Worm (Caenorhabditis elegans) whole organism, young adult: ENCODE data around the gene cyp-13A4.

Source experiments
- B0019.2 ChIP-seq: fragments of 200-800 bp; sonication (Bioruptor generic); conservative IDR thresholded peaks from 2 replicates; pipeline ENCODE4 v1.3.6; 2022; ENCODE audit warnings: missing genetic modification reagents, missing genetic modification characterization, missing compliant biosample characterization
- B0035.1 ChIP-seq: sonication (generic microtip); optimal IDR thresholded peaks from 2 replicates; lab custom pipeline; 2016; ENCODE audit warnings: missing genetic modification characterization, mild to moderate bottlenecking, missing compliant biosample characterization, missing genotype, missing genetic modification reagents
- B0261.1 ChIP-seq: sonication (generic microtip); optimal IDR thresholded peaks from 2 replicates; lab custom pipeline; 2016; ENCODE audit warnings: mild to moderate bottlenecking, missing genetic modification characterization, moderate library complexity, missing compliant biosample characterization
- B0336.3 ChIP-seq: fragments of 200-800 bp; sonication (Bioruptor generic); IDR thresholded peaks from 2 replicates; pipeline ENCODE4 v1.3.6; 2022; ENCODE audit warnings: missing genetic modification characterization, missing compliant biosample characterization
- C06A6.2 ChIP-seq: fragments of 200-800 bp; sonication (Bioruptor generic); conservative IDR thresholded peaks from 2 replicates; pipeline ENCODE4 v1.3.6; 2022; ENCODE audit warnings: missing genetic modification characterization, missing compliant biosample characterization
- C17E4.6 ChIP-seq: fragments of 200-800 bp; sonication (Bioruptor generic); IDR thresholded peaks from 2 replicates; pipeline ENCODE4 v1.3.6; 2022; ENCODE audit warnings: missing genetic modification reagents, missing genetic modification characterization, missing compliant biosample characterization
- F22D6.2 ChIP-seq: sonication (generic microtip); optimal IDR thresholded peaks from 2 replicates; lab custom pipeline; 2016; ENCODE audit warnings: mild to moderate bottlenecking, missing genetic modification characterization, missing compliant biosample characterization
- F23B12.7 ChIP-seq: sonication (generic microtip); optimal IDR thresholded peaks from 2 replicates; lab custom pipeline; 2017; ENCODE audit warnings: missing genetic modification characterization, mild to moderate bottlenecking, missing compliant biosample characterization, antibody characterized with exemption, moderate library complexity; ENCODE audit not compliant: insufficient read depth
- F33H1.4 ChIP-seq: fragments of 200-800 bp; sonication (Bioruptor generic); IDR thresholded peaks from 2 replicates; pipeline ENCODE4 v1.3.6; 2022; ENCODE audit warnings: missing genetic modification reagents, missing genetic modification characterization, missing compliant biosample characterization
- F49E8.2 ChIP-seq: sonication (generic microtip); optimal IDR thresholded peaks from 3 replicates; lab custom pipeline; 2017; ENCODE audit warnings: missing genetic modification characterization, mild to moderate bottlenecking, missing compliant biosample characterization, antibody characterized with exemption, moderate library complexity; ENCODE audit not compliant: insufficient read depth
- F55B11.4 ChIP-seq: sonication (generic microtip); optimal IDR thresholded peaks from 2 replicates; lab custom pipeline; 2016; ENCODE audit warnings: missing compliant biosample characterization, missing genetic modification characterization, borderline replicate concordance; ENCODE audit not compliant: insufficient read depth
- Y67H2A.10 ChIP-seq: fragments of 200-800 bp; sonication (Bioruptor generic); conservative IDR thresholded peaks from 2 replicates; pipeline ENCODE4 v1.3.6; 2022; ENCODE audit warnings: missing genetic modification reagents, missing genetic modification characterization, missing compliant biosample characterization
- Y95B8A.8 ChIP-seq: fragments of 200-800 bp; sonication (Bioruptor generic); IDR thresholded peaks from 2 replicates; pipeline ENCODE4 v1.3.6; 2022; ENCODE audit warnings: missing genetic modification reagents, missing genetic modification characterization, missing compliant biosample characterization
- aptf-2 ChIP-seq: fragments of 200-800 bp; sonication (Bioruptor generic); conservative IDR thresholded peaks from 2 replicates; pipeline ENCODE4 v1.3.6; 2022; ENCODE audit warnings: missing genetic modification reagents, missing genetic modification characterization, missing compliant biosample characterization
- attf-6 ChIP-seq: fragments of 200-800 bp; sonication (Bioruptor generic); IDR thresholded peaks from 2 replicates; pipeline ENCODE4 v1.3.6; 2022; ENCODE audit warnings: missing genetic modification reagents, missing genetic modification characterization, missing compliant biosample characterization
- cebp-1 ChIP-seq, 2 experiments: fragments of 200-800 bp in 1 of 2; sonication (Bioruptor generic) in 1 of 2; sonication (generic microtip) in 1 of 2; IDR thresholded peaks in 1 of 2; optimal IDR thresholded peaks in 1 of 2; 2 replicates each; pipeline versions ENCODE4 v1.3.6 to Lab custom; 2017 to 2022; ENCODE audit warnings: missing compliant biosample characterization in 2 of 2, missing genetic modification characterization in 2 of 2, mild to moderate bottlenecking in 1 of 2, missing genetic modification reagents in 1 of 2, moderate library complexity in 1 of 2
- ceh-40 ChIP-seq: fragments of 200-800 bp; sonication (Bioruptor generic); IDR thresholded peaks from 2 replicates; pipeline ENCODE4 v1.3.6; 2022; ENCODE audit warnings: missing genetic modification characterization, missing compliant biosample characterization
- ceh-58 ChIP-seq: fragments of 200-800 bp; sonication (Bioruptor generic); IDR thresholded peaks from 2 replicates; pipeline ENCODE4 v1.3.6; 2022; ENCODE audit warnings: missing genetic modification characterization, missing compliant biosample characterization
- chd-7 ChIP-seq: sonication (generic microtip); optimal IDR thresholded peaks from 2 replicates; lab custom pipeline; 2016; ENCODE audit warnings: mild to moderate bottlenecking, missing genetic modification characterization, moderate library complexity, missing compliant biosample characterization
- die-1 ChIP-seq: sonication (generic microtip); optimal IDR thresholded peaks from 2 replicates; lab custom pipeline; 2016; ENCODE audit warnings: missing genotype, mild to moderate bottlenecking, missing genetic modification characterization, missing compliant biosample characterization
- dpff-1 ChIP-seq: sonication (generic microtip); optimal IDR thresholded peaks from 2 replicates; lab custom pipeline; 2017; ENCODE audit warnings: mild to moderate bottlenecking, missing genetic modification characterization, missing compliant biosample characterization
- dpl-1 ChIP-seq: fragments of 150-350 bp; optimal IDR thresholded peaks from 2 replicates; lab custom pipeline; 2014; ENCODE audit warnings: missing biosample characterization, missing genetic modification reagents, missing genetic modification characterization
- efl-1 ChIP-seq: fragments of 150-350 bp; optimal IDR thresholded peaks from 2 replicates; lab custom pipeline; 2014; ENCODE audit warnings: missing biosample characterization, missing genetic modification reagents, missing genetic modification characterization
- ekl-4 ChIP-seq: fragments of 200-800 bp; sonication (Bioruptor generic); IDR thresholded peaks from 2 replicates; pipeline ENCODE4 v1.3.6; 2022; ENCODE audit warnings: missing genetic modification reagents, missing genetic modification characterization, missing compliant biosample characterization
- gei-17 ChIP-seq: fragments of 200-800 bp; sonication (Bioruptor generic); optimal IDR thresholded peaks from 2 replicates; lab custom pipeline; 2018; ENCODE audit warnings: mild to moderate bottlenecking, missing genetic modification characterization, missing compliant biosample characterization
- hrde-1 ChIP-seq: sonication (generic microtip); optimal IDR thresholded peaks from 2 replicates; lab custom pipeline; 2016; ENCODE audit warnings: missing genetic modification characterization, mild to moderate bottlenecking, missing compliant biosample characterization, moderate library complexity, missing genotype, missing genetic modification reagents, borderline replicate concordance
- lin-35 ChIP-seq, 3 experiments: fragments of 150-350 bp in 2 of 3; sonication (generic microtip) in 1 of 3; optimal IDR thresholded peaks; 2 replicates each; lab custom pipeline; 2014 to 2018; ENCODE audit warnings: missing biosample characterization in 3 of 3, missing genetic modification characterization in 3 of 3, missing genetic modification reagents in 3 of 3
- lin-40 ChIP-seq: sonication (generic microtip); optimal IDR thresholded peaks from 2 replicates; lab custom pipeline; 2016; ENCODE audit warnings: missing genetic modification characterization, mild to moderate bottlenecking, missing compliant biosample characterization, missing genotype, missing genetic modification reagents
- lin-54 ChIP-seq: fragments of 200-800 bp; sonication (Bioruptor generic); optimal IDR thresholded peaks from 2 replicates; lab custom pipeline; 2018; ENCODE audit warnings: mild to moderate bottlenecking, missing genetic modification characterization, missing compliant biosample characterization
- lir-1 ChIP-seq: fragments of 200-800 bp; sonication (Bioruptor generic); conservative IDR thresholded peaks from 2 replicates; pipeline ENCODE4 v1.3.6; 2022; ENCODE audit warnings: missing genetic modification reagents, missing genetic modification characterization, missing compliant biosample characterization
- lsy-27 ChIP-seq: sonication (generic microtip); optimal IDR thresholded peaks from 2 replicates; lab custom pipeline; 2017; ENCODE audit warnings: missing genetic modification characterization, mild to moderate bottlenecking, missing compliant biosample characterization, antibody characterized with exemption, missing genotype, borderline replicate concordance; ENCODE audit not compliant: insufficient read depth
- madf-10 ChIP-seq: sonication (generic microtip); optimal IDR thresholded peaks from 2 replicates; lab custom pipeline; 2016; ENCODE audit warnings: mild to moderate bottlenecking, missing genetic modification characterization, missing compliant biosample characterization
- madf-8 ChIP-seq: fragments of 200-800 bp; sonication (Bioruptor generic); conservative IDR thresholded peaks from 2 replicates; pipeline ENCODE4 v1.3.6; 2022; ENCODE audit warnings: missing genetic modification reagents, missing genetic modification characterization, missing compliant biosample characterization
- mel-28 ChIP-seq: sonication (generic microtip); optimal IDR thresholded peaks from 2 replicates; lab custom pipeline; 2016; ENCODE audit warnings: borderline replicate concordance, mild to moderate bottlenecking, missing genetic modification characterization, missing compliant biosample characterization
- nfya-1 ChIP-seq: sonication (generic microtip); optimal IDR thresholded peaks from 2 replicates; lab custom pipeline; 2017; ENCODE audit warnings: antibody characterized with exemption, missing compliant biosample characterization, missing genetic modification characterization, borderline replicate concordance; ENCODE audit not compliant: insufficient read depth
- nfya-2 ChIP-seq: fragments of 200-800 bp; sonication (Bioruptor generic); IDR thresholded peaks from 2 replicates; pipeline ENCODE4 v1.3.6; 2022; ENCODE audit warnings: missing genetic modification reagents, missing genetic modification characterization, missing compliant biosample characterization
- nhr-179 ChIP-seq: sonication (generic microtip); optimal IDR thresholded peaks from 2 replicates; lab custom pipeline; 2016; ENCODE audit warnings: mild to moderate bottlenecking, missing genetic modification characterization, missing compliant biosample characterization
- nhr-80 ChIP-seq: sonication (generic microtip); optimal IDR thresholded peaks from 2 replicates; lab custom pipeline; 2016; ENCODE audit warnings: missing genetic modification characterization, missing compliant biosample characterization
- rpc-1 ChIP-seq, 2 experiments: fragments of 150-350 bp in 1 of 2; sonication (generic microtip) in 1 of 2; optimal IDR thresholded peaks; 2 replicates each; lab custom pipeline; 2014 to 2018; ENCODE audit warnings: missing biosample characterization in 1 of 2, missing genetic modification characterization in 1 of 2, missing genetic modification reagents in 1 of 2, missing genotype in 1 of 2
- somi-1 ChIP-seq: fragments of 200-800 bp; sonication (Bioruptor generic); optimal IDR thresholded peaks from 2 replicates; lab custom pipeline; 2018; ENCODE audit warnings: mild to moderate bottlenecking, missing genetic modification characterization, missing compliant biosample characterization
- tbp1 ChIP-seq: fragments of 200-800 bp; sonication (Bioruptor generic); optimal IDR thresholded peaks from 2 replicates; lab custom pipeline; 2018; ENCODE audit warnings: mild to moderate bottlenecking, missing genetic modification characterization, missing compliant biosample characterization
- tlf-1 ChIP-seq: fragments of 200-800 bp; sonication (Bioruptor generic); optimal IDR thresholded peaks from 2 replicates; lab custom pipeline; 2018; ENCODE audit warnings: mild to moderate bottlenecking, missing genetic modification characterization, missing compliant biosample characterization
- zim-3 ChIP-seq: sonication (generic microtip); optimal IDR thresholded peaks from 2 replicates; lab custom pipeline; 2017; ENCODE audit warnings: mild to moderate bottlenecking, missing genetic modification characterization, moderate library complexity, missing compliant biosample characterization
- ztf-22 ChIP-seq: fragments of 200-800 bp; sonication (Bioruptor generic); optimal IDR thresholded peaks from 2 replicates; lab custom pipeline; 2018; ENCODE audit warnings: mild to moderate bottlenecking, missing genetic modification characterization, moderate library complexity, missing compliant biosample characterization
- ztf-28 ChIP-seq: fragments of 200-800 bp; sonication (Bioruptor generic); IDR thresholded peaks from 2 replicates; pipeline ENCODE4 v1.3.6; 2022; ENCODE audit warnings: missing genetic modification reagents, missing genetic modification characterization, missing compliant biosample characterization

cyp-13A4 gene

ce11 chrII:9797664-9798063, at the start of gene cyp-13A4:
Gene cyp-13A4 (minus strand): TSS chrII:9797740.
- TF ChIP-seq rpc-1 (optimal IDR thresholded peaks at IDR 0.05; lab: Kevin White, UChicago), result no peak
- no peak for TF ChIP-seq rpc-1 (tag; optimal IDR thresholded peaks at IDR 0.05; lab: Kevin White, UChicago)
- TF ChIP-seq cebp-1 (GFP tag; IDR thresholded peaks at IDR 0.05; lab: Robert Waterston, UW), result no peak
- TF ChIP-seq cebp-1 (tag; optimal IDR thresholded peaks at IDR 0.05; lab: Kevin White, UChicago), result no peak
- peak; percentile 80 for TF ChIP-seq nhr-80

ce11 chrII:9845239-9845638, 47.7 kb upstream of the cyp-13A4 start, which contains the start of gene chil-9:
Gene chil-9 (minus strand): TSS chrII:9845339.
- TF ChIP-seq gei-17 (no peak), ztf-22 (no peak), lsy-27 (tag; lab: Kevin White, UChicago) (no peak), lin-54 (GFP tag; lab: Kevin White, UChicago) (no peak), lir-1 (GFP tag; lab: Robert Waterston, UW) (no peak), somi-1 (no peak), C17E4.6 (GFP tag; lab: Robert Waterston, UW) (no peak), Y67H2A.10 (GFP tag; lab: Robert Waterston, UW) (no peak), Y95B8A.8 (GFP tag; lab: Robert Waterston, UW) (no peak), mel-28 (no peak), B0261.1 (tag; lab: Kevin White, UChicago) (no peak), F49E8.2 (no peak), nfya-1 (tag; lab: Kevin White, UChicago) (no peak), madf-10 (tag; lab: Kevin White, UChicago) (no peak)

DNA sequence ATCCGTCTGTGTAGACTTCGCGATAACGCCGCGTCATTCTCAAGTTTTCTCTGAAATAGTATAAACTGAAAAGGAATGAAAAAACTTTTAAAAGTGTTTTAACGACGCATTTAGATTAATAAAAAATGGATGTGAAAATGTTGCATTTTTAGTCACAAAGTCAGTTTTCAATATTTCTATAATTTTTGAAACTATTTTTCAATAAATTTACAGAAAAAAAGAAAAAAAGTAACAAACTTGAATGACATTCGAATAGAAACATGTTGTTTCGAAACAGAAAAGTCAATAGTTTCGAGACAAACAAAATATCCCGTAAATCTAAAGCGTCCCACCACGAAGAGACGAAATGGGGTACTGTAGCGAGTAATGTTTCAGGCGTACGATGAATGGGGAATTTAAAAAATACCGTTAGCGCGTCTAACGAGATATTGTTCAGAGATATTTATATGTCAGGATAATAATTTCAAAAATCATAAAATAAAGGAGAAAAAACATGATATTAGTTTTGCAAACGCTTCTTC, 44.5 kb upstream of the cyp-13A4 start, which contains the start of gene rnh-1.2:
TSS of gene rnh-1.2 (minus strand) at position 51 of the 521 bp plus-strand sequence.
- TF ChIP-seq F22D6.2 (tag; lab: Kevin White, UChicago) (no peak), C06A6.2 (GFP tag; lab: Robert Waterston, UW) (no peak), tbp1 (GFP tag; lab: Kevin White, UChicago) (no peak), ztf-28 (GFP tag; lab: Robert Waterston, UW) (no peak), lin-40 (tag; lab: Kevin White, UChicago) (no peak), B0019.2 (GFP tag; lab: Robert Waterston, UW) (no peak), hrde-1 (no peak), F23B12.7 (tag; lab: Kevin White, UChicago) (no peak), nhr-179 (no peak), F33H1.4 (GFP tag; lab: Robert Waterston, UW) (peak; percentile 81), B0336.3 (no peak), tlf-1 (no peak), die-1 (tag; lab: Kevin White, UChicago) (no peak), ceh-40 (GFP tag; lab: Robert Waterston, UW) (no peak), dpl-1 (GFP tag; lab: Kevin White, UChicago) (no peak), F55B11.4 (tag; lab: Kevin White, UChicago) (no peak), aptf-2 (no peak), madf-8 (GFP tag; lab: Robert Waterston, UW) (peak; percentile 88), B0035.1 (tag; lab: Kevin White, UChicago) (no peak), attf-6 (no peak), lin-35 (GFP tag; optimal IDR thresholded peaks at IDR 0.05; lab: Kevin White, UChicago) (no peak), dpff-1 (no peak), zim-3 (tag; lab: Kevin White, UChicago) (no peak), somi-1 (no peak), efl-1 (GFP tag; lab: Kevin White, UChicago) (no peak), ceh-58 (GFP tag; lab: Robert Waterston, UW) (no peak), chd-7 (tag; lab: Kevin White, UChicago) (no peak), ekl-4 (no peak), nfya-2 (GFP tag; lab: Robert Waterston, UW) (no peak)
